Worm (Caenorhabditis elegans) whole organism, young adult: ENCODE results near the gene F07C4.10.

Source experiments
- F23B12.7 ChIP-seq: sonication (generic microtip); optimal IDR thresholded peaks from 2 replicates; lab custom pipeline; 2017; ENCODE audit warnings: missing genetic modification characterization, mild to moderate bottlenecking, missing compliant biosample characterization, antibody characterized with exemption, moderate library complexity; ENCODE audit not compliant: insufficient read depth
- F33H1.4 ChIP-seq: fragments of 200-800 bp; sonication (Bioruptor generic); IDR thresholded peaks from 2 replicates; pipeline ENCODE4 v1.3.6; 2022; ENCODE audit warnings: missing genetic modification reagents, missing genetic modification characterization, missing compliant biosample characterization
- F57A8.1 ChIP-seq: fragments of 200-800 bp; sonication (Bioruptor generic); optimal IDR thresholded peaks from 2 replicates; lab custom pipeline; 2018; ENCODE audit warnings: mild to moderate bottlenecking, missing genetic modification characterization, moderate library complexity, missing compliant biosample characterization
- K12H6.12 ChIP-seq: fragments of 200-800 bp; sonication (Bioruptor generic); optimal IDR thresholded peaks from 2 replicates; lab custom pipeline; 2018; ENCODE audit warnings: mild to moderate bottlenecking, missing genetic modification characterization, missing compliant biosample characterization
- T26A5.8 ChIP-seq: sonication (generic microtip); optimal IDR thresholded peaks from 2 replicates; lab custom pipeline; 2016; ENCODE audit warnings: missing genetic modification characterization, missing compliant biosample characterization
- ZK185.1 ChIP-seq: sonication (generic microtip); optimal IDR thresholded peaks from 2 replicates; lab custom pipeline; 2016; ENCODE audit warnings: mild to moderate bottlenecking, missing genetic modification characterization, missing compliant biosample characterization; ENCODE audit not compliant: poor library complexity, severe bottlenecking
- aptf-3 ChIP-seq: fragments of 200-800 bp; sonication (Bioruptor generic); IDR thresholded peaks from 2 replicates; pipeline ENCODE4 v1.3.6; 2022; ENCODE audit warnings: missing genetic modification characterization, missing compliant biosample characterization
- atf-7 ChIP-seq: sonication (generic microtip); optimal IDR thresholded peaks from 2 replicates; lab custom pipeline; 2017; ENCODE audit warnings: mild to moderate bottlenecking, missing genetic modification characterization, missing compliant biosample characterization
- attf-6 ChIP-seq: fragments of 200-800 bp; sonication (Bioruptor generic); IDR thresholded peaks from 2 replicates; pipeline ENCODE4 v1.3.6; 2022; ENCODE audit warnings: missing genetic modification reagents, missing genetic modification characterization, missing compliant biosample characterization
- bed-2 ChIP-seq: fragments of 200-800 bp; sonication (Bioruptor generic); IDR thresholded peaks from 2 replicates; pipeline ENCODE4 v1.3.6; 2022; ENCODE audit warnings: missing genetic modification reagents, missing genetic modification characterization, missing compliant biosample characterization
- dox-1 ChIP-seq: fragments of 200-800 bp; sonication (Bioruptor generic); IDR thresholded peaks from 2 replicates; pipeline ENCODE4 v1.3.6; 2022; ENCODE audit warnings: missing genetic modification reagents, missing genetic modification characterization, missing compliant biosample characterization
- dpl-1 ChIP-seq: fragments of 150-350 bp; optimal IDR thresholded peaks from 2 replicates; lab custom pipeline; 2014; ENCODE audit warnings: missing biosample characterization, missing genetic modification reagents, missing genetic modification characterization
- efl-1 ChIP-seq: fragments of 150-350 bp; optimal IDR thresholded peaks from 2 replicates; lab custom pipeline; 2014; ENCODE audit warnings: missing biosample characterization, missing genetic modification reagents, missing genetic modification characterization
- ekl-4 ChIP-seq: fragments of 200-800 bp; sonication (Bioruptor generic); IDR thresholded peaks from 2 replicates; pipeline ENCODE4 v1.3.6; 2022; ENCODE audit warnings: missing genetic modification reagents, missing genetic modification characterization, missing compliant biosample characterization
- ets-4 ChIP-seq: fragments of 200-800 bp; sonication (Bioruptor generic); optimal IDR thresholded peaks from 2 replicates; lab custom pipeline; 2018; ENCODE audit warnings: mild to moderate bottlenecking, missing genetic modification characterization, missing compliant biosample characterization
- hlh-12 ChIP-seq: sonication (generic microtip); optimal IDR thresholded peaks from 2 replicates; lab custom pipeline; 2016; ENCODE audit warnings: missing genetic modification characterization, missing compliant biosample characterization
- hsf-1 ChIP-seq: fragments of 200-800 bp; sonication (Bioruptor generic); IDR thresholded peaks from 2 replicates; pipeline ENCODE4 v1.3.6; 2022; ENCODE audit warnings: missing genetic modification reagents, missing genetic modification characterization, missing compliant biosample characterization
- let-526 ChIP-seq: fragments of 200-800 bp; sonication (Bioruptor generic); IDR thresholded peaks from 2 replicates; pipeline ENCODE4 v1.3.6; 2022; ENCODE audit warnings: missing genetic modification reagents, missing genetic modification characterization, missing compliant biosample characterization
- let-607 ChIP-seq, 2 experiments: fragments of 200-800 bp in 1 of 2; sonication (Bioruptor generic) in 1 of 2; sonication (generic microtip) in 1 of 2; optimal IDR thresholded peaks; 2 replicates each; lab custom pipeline; 2016 to 2018; ENCODE audit warnings: mild to moderate bottlenecking in 2 of 2, missing compliant biosample characterization in 2 of 2, missing genetic modification characterization in 2 of 2, moderate library complexity in 2 of 2, missing genotype in 1 of 2
- lsl-1 ChIP-seq: fragments of 200-800 bp; sonication (Bioruptor generic); optimal IDR thresholded peaks from 2 replicates; lab custom pipeline; 2018; ENCODE audit warnings: mild to moderate bottlenecking, missing genetic modification characterization, moderate library complexity, missing compliant biosample characterization
- madf-10 ChIP-seq: sonication (generic microtip); optimal IDR thresholded peaks from 2 replicates; lab custom pipeline; 2016; ENCODE audit warnings: mild to moderate bottlenecking, missing genetic modification characterization, missing compliant biosample characterization
- madf-6 ChIP-seq: fragments of 200-800 bp; sonication (Bioruptor generic); IDR thresholded peaks from 2 replicates; pipeline ENCODE4 v1.3.6; 2022; ENCODE audit warnings: missing genetic modification reagents, missing genetic modification characterization, missing compliant biosample characterization
- madf-8 ChIP-seq: fragments of 200-800 bp; sonication (Bioruptor generic); conservative IDR thresholded peaks from 2 replicates; pipeline ENCODE4 v1.3.6; 2022; ENCODE audit warnings: missing genetic modification reagents, missing genetic modification characterization, missing compliant biosample characterization
- nhr-80 ChIP-seq: sonication (generic microtip); optimal IDR thresholded peaks from 2 replicates; lab custom pipeline; 2016; ENCODE audit warnings: missing genetic modification characterization, missing compliant biosample characterization
- repo-1 ChIP-seq: sonication (generic microtip); optimal IDR thresholded peaks from 2 replicates; lab custom pipeline; 2017; ENCODE audit warnings: mild to moderate bottlenecking, missing genetic modification characterization, missing compliant biosample characterization
- snpc-1.1 ChIP-seq: sonication (generic microtip); optimal IDR thresholded peaks from 2 replicates; lab custom pipeline; 2017; ENCODE audit warnings: missing genetic modification characterization, mild to moderate bottlenecking, missing compliant biosample characterization, antibody characterized with exemption, moderate library complexity, missing genotype, missing genetic modification reagents; ENCODE audit not compliant: insufficient read depth
- xnd-1 ChIP-seq: sonication (generic microtip); optimal IDR thresholded peaks from 2 replicates; lab custom pipeline; 2016; ENCODE audit warnings: missing genotype, missing genetic modification reagents, missing genetic modification characterization, missing compliant biosample characterization
- zfh-2 ChIP-seq: fragments of 200-800 bp; sonication (Bioruptor generic); conservative IDR thresholded peaks from 2 replicates; pipeline ENCODE4 v1.3.6; 2022; ENCODE audit warnings: missing genetic modification reagents, missing genetic modification characterization, missing compliant biosample characterization
- ztf-22 ChIP-seq: fragments of 200-800 bp; sonication (Bioruptor generic); optimal IDR thresholded peaks from 2 replicates; lab custom pipeline; 2018; ENCODE audit warnings: mild to moderate bottlenecking, missing genetic modification characterization, moderate library complexity, missing compliant biosample characterization
- ztf-26 ChIP-seq: sonication (generic microtip); optimal IDR thresholded peaks from 2 replicates; lab custom pipeline; 2017; ENCODE audit warnings: missing genetic modification characterization, missing compliant biosample characterization

The F07C4.10 gene

ce11 chrV:7622011-7622465, 17.6 kb downstream of the F07C4.10 start, which contains the start of gene C50E3.12:
C50E3.12 (minus strand) TSS chrV:7622061.
- no peak for TF ChIP-seq zfh-2 (GFP tag; lab: Robert Waterston, UW)
- peak; percentile 5 for TF ChIP-seq lsl-1 (GFP tag; lab: Kevin White, UChicago)
- TF ChIP-seq F33H1.4 (GFP tag; lab: Robert Waterston, UW), result 0 out of 2 replicates have a peak, but pooled peaks have one; percentile 11
- TF ChIP-seq dpl-1 (GFP tag; lab: Kevin White, UChicago), result peak; percentile 45
- TF ChIP-seq madf-8 (GFP tag; lab: Robert Waterston, UW), result peak; percentile 75
- TF ChIP-seq ZK185.1, result no peak
- TF ChIP-seq bed-2 (GFP tag; lab: Robert Waterston, UW), result no peak
- no peak for TF ChIP-seq hsf-1 (GFP tag; lab: Robert Waterston, UW)
- TF ChIP-seq xnd-1 (tag; lab: Kevin White, UChicago), result peak; percentile 30
- peak; percentile 89 for TF ChIP-seq madf-6
- TF ChIP-seq efl-1 (GFP tag; lab: Kevin White, UChicago), result peak; percentile 79
- TF ChIP-seq, all 124 proteins: peak for 7

ce11 chrV:7618114-7618513, 21.6 kb downstream of the F07C4.10 start, which contains the start of gene C50E3.15:
C50E3.15 (plus strand) TSS chrV:7618414.
- TF ChIP-seq let-526 (GFP tag; lab: Robert Waterston, UW) (no peak), K12H6.12 (tag; lab: Kevin White, UChicago) (no peak), ets-4 (GFP tag; lab: Kevin White, UChicago) (no peak), let-607 (tag; optimal IDR thresholded peaks at IDR 0.05; lab: Kevin White, UChicago) (no peak), aptf-3 (no peak), snpc-1.1 (no peak), bed-2 (GFP tag; lab: Robert Waterston, UW) (no peak), madf-8 (GFP tag; lab: Robert Waterston, UW) (no peak), F57A8.1 (GFP tag; lab: Kevin White, UChicago) (no peak)
- TF ChIP-seq, all 124 proteins: peak for 0

- TF ChIP-seq attf-6 (GFP tag; lab: Robert Waterston, UW) (no peak), ztf-26 (tag; lab: Kevin White, UChicago) (no peak), repo-1 (tag; lab: Kevin White, UChicago) (no peak), madf-10 (tag; lab: Kevin White, UChicago) (no peak), T26A5.8 (tag; lab: Kevin White, UChicago) (no peak), ztf-22 (no peak), let-526 (GFP tag; lab: Robert Waterston, UW) (no peak), ekl-4 (GFP tag; lab: Robert Waterston, UW) (no peak), F23B12.7 (tag; lab: Kevin White, UChicago) (no peak), hlh-12 (no peak)
Measured at ce11 chrV:7612044-7612443, 27.6 kb downstream of the F07C4.10 start, which contains the start of gene clec-215. clec-215 (plus strand) TSS chrV:7612344.

ce11 chrV:7609698-7610420, 29.8 kb downstream of the F07C4.10 start, which contains the start of the genes folt-3 and clec-214:
folt-3 (minus strand) TSS chrV:7609748.
clec-214 (plus strand) TSS chrV:7610370.
- TF ChIP-seq madf-8 (GFP tag; lab: Robert Waterston, UW), result no peak
- no peak for TF ChIP-seq atf-7 (tag; lab: Kevin White, UChicago)
- TF ChIP-seq nhr-80 (tag; lab: Kevin White, UChicago), result peak; percentile 25
- no peak for TF ChIP-seq dox-1 (GFP tag; lab: Robert Waterston, UW)
- TF ChIP-seq xnd-1 (tag; lab: Kevin White, UChicago), result no peak
- TF ChIP-seq, all 124 proteins: peak for 1
